Worm (Caenorhabditis elegans) whole organism, L3 larva: ENCODE data around the gene K11H3.3.

ENCODE experiments used
- elt-1 ChIP-seq: fragments of 150-350 bp; optimal IDR thresholded peaks from 2 replicates; lab custom pipeline; 2014; ENCODE audit warnings: missing biosample characterization, missing genetic modification characterization
- mml-1 ChIP-seq: fragments of 150-350 bp; sonication (generic microtip); optimal IDR thresholded peaks from 3 replicates; lab custom pipeline; 2014; ENCODE audit warnings: missing biosample characterization, missing genetic modification characterization
- nhr-25 ChIP-seq: sonication (generic microtip); optimal IDR thresholded peaks from 2 replicates; lab custom pipeline; 2017; ENCODE audit warnings: missing biosample characterization, missing genetic modification characterization
- nhr-77 ChIP-seq: fragments of 150-350 bp; optimal IDR thresholded peaks from 2 replicates; lab custom pipeline; 2014; ENCODE audit warnings: missing biosample characterization, missing genetic modification characterization
- unc-39 ChIP-seq: sonication (generic microtip); optimal IDR thresholded peaks from 4 replicates; lab custom pipeline; 2017; ENCODE audit warnings: missing biosample characterization, missing genetic modification characterization
- zag-1 ChIP-seq: fragments of 150-350 bp; optimal IDR thresholded peaks from 2 replicates; lab custom pipeline; 2014; ENCODE audit warnings: missing biosample characterization, missing genetic modification characterization

- TF ChIP-seq zag-1 (tag; lab: Kevin White, UChicago) = no peak
- no peak for TF ChIP-seq nhr-25 (tag; lab: Kevin White, UChicago)
- no peak for TF ChIP-seq nhr-77 (tag; lab: Kevin White, UChicago)
- no peak for TF ChIP-seq mml-1
- no peak for TF ChIP-seq unc-39
- no peak for TF ChIP-seq elt-1 (tag; lab: Kevin White, UChicago)
Observed at ce11 chrIII:9859133-9859775, 7.6 kb downstream of the K11H3.3 start, which contains the start of gene gpdh-2.
